Fruit fly (Drosophila melanogaster): ENCODE data around the gene CG12237.

CG12237 gene

dm6 chrX:19613473-19613872 lies 29.2 kb downstream of the CG12237 start (continued):
- no peak for TF ChIP-seq usp (GFP tag; optimal IDR thresholded peaks at IDR 0.05)
- no peak for TF ChIP-seq CG5180 (GFP tag; optimal IDR thresholded peaks at IDR 0.05)
- no peak for TF ChIP-seq CG15011 (GFP tag; optimal IDR thresholded peaks at IDR 0.05)
- TF ChIP-seq CG31388 (GFP tag; optimal IDR thresholded peaks at IDR 0.05): no peak
- peak; percentile 79 for TF ChIP-seq wek (GFP tag; optimal IDR thresholded peaks at IDR 0.05)
- no peak for TF ChIP-seq CG1602 (GFP tag; optimal IDR thresholded peaks at IDR 0.05)
- no peak for TF ChIP-seq ttk (GFP tag; IDR thresholded peaks at IDR 0.05)
- TF ChIP-seq CG1529 (GFP tag; optimal IDR thresholded peaks at IDR 0.05): no peak
- TF ChIP-seq Ssrp (tag; optimal IDR thresholded peaks at IDR 0.05): no peak
- TF ChIP-seq eve (GFP tag; optimal IDR thresholded peaks at IDR 0.05): no peak
- TF ChIP-seq luna (GFP tag; optimal IDR thresholded peaks at IDR 0.05): no peak
- TF ChIP-seq CG18011 (GFP tag; optimal IDR thresholded peaks at IDR 0.05): peak; percentile 52
- TF ChIP-seq CG6813 (GFP tag; optimal IDR thresholded peaks at IDR 0.05): peak; percentile 76
- TF ChIP-seq knrl (GFP tag; IDR thresholded peaks at IDR 0.05; ENCODE audit: partially characterized antibody): no peak
- no peak for TF ChIP-seq Vsx1 (GFP tag; optimal IDR thresholded peaks at IDR 0.05)
- no peak for TF ChIP-seq h (optimal IDR thresholded peaks at IDR 0.05)
- TF ChIP-seq Six4 (GFP tag; optimal IDR thresholded peaks at IDR 0.05): no peak
- TF ChIP-seq Sry-δ (GFP tag; optimal IDR thresholded peaks at IDR 0.05): peak; percentile 46
- TF ChIP-seq CG10209 (GFP tag; optimal IDR thresholded peaks at IDR 0.05): no peak
- no peak for TF ChIP-seq gem (tag; optimal IDR thresholded peaks at IDR 0.05)
- TF ChIP-seq prd (optimal IDR thresholded peaks at IDR 0.05): no peak
- no peak for TF ChIP-seq prd (GFP tag; IDR thresholded peaks at IDR 0.05)
- no peak for TF ChIP-seq CG32767 (GFP tag; IDR thresholded peaks at IDR 0.05)
- TF ChIP-seq ham (GFP tag; IDR thresholded peaks at IDR 0.05): no peak
- TF ChIP-seq E2f2 (GFP tag; IDR thresholded peaks at IDR 0.05): peak; percentile 83
- peak; percentile 78 for TF ChIP-seq CG3281 (GFP tag; optimal IDR thresholded peaks at IDR 0.05)
- TF ChIP-seq CG13296 (GFP tag; optimal IDR thresholded peaks at IDR 0.05): peak; percentile 85
- peak; percentile 97 for TF ChIP-seq pfk (GFP tag; optimal IDR thresholded peaks at IDR 0.05)
- no peak for TF ChIP-seq NFAT (GFP tag; IDR thresholded peaks at IDR 0.05)
- TF ChIP-seq D19A (tag; optimal IDR thresholded peaks at IDR 0.05): no peak
- TF ChIP-seq Hmx (GFP tag; optimal IDR thresholded peaks at IDR 0.05): no peak
- TF ChIP-seq peb (GFP tag; IDR thresholded peaks at IDR 0.05): no peak
- TF ChIP-seq CG12299 (tag; optimal IDR thresholded peaks at IDR 0.05): peak; percentile 43
- peak; percentile 98 for TF ChIP-seq Ets97D (GFP tag; optimal IDR thresholded peaks at IDR 0.05)
- no peak for TF ChIP-seq CG8478 (optimal IDR thresholded peaks at IDR 0.05)
- no peak for TF ChIP-seq CG4617 (GFP tag; optimal IDR thresholded peaks at IDR 0.05; ENCODE audit: borderline replicate concordance)
- peak; percentile 94 for TF ChIP-seq CG2116 (GFP tag; optimal IDR thresholded peaks at IDR 0.05)
- TF ChIP-seq Elba2 (GFP tag; optimal IDR thresholded peaks at IDR 0.05): no peak
- peak; percentile 81 for TF ChIP-seq CrebB (tag; optimal IDR thresholded peaks at IDR 0.05)
- TF ChIP-seq CG9609 (GFP tag; optimal IDR thresholded peaks at IDR 0.05): no peak
- no peak for TF ChIP-seq Bdp1 (GFP tag; optimal IDR thresholded peaks at IDR 0.05)
- TF ChIP-seq CG12942 (GFP tag; optimal IDR thresholded peaks at IDR 0.05): no peak
- TF ChIP-seq CG9437 (GFP tag; optimal IDR thresholded peaks at IDR 0.05): peak; percentile 17
- TF ChIP-seq btn (GFP tag; optimal IDR thresholded peaks at IDR 0.05): peak; percentile 21
- no peak for TF ChIP-seq CG11560 (tag; IDR thresholded peaks at IDR 0.05)
- no peak for TF ChIP-seq NC2α (GFP tag; optimal IDR thresholded peaks at IDR 0.05)
- no peak for TF ChIP-seq CG12744 (GFP tag; optimal IDR thresholded peaks at IDR 0.05)
- 0 out of 2 replicates have a peak, but pooled peaks have one; percentile 9 for TF ChIP-seq ap (GFP tag; IDR thresholded peaks at IDR 0.05)
- peak; percentile 68 for TF ChIP-seq CG10543 (GFP tag; optimal IDR thresholded peaks at IDR 0.05)
- TF ChIP-seq nerfin-1 (tag; optimal IDR thresholded peaks at IDR 0.05): peak; percentile 54
- TF ChIP-seq CG3407 (GFP tag; optimal IDR thresholded peaks at IDR 0.05): peak; percentile 49
- peak; percentile 91 for TF ChIP-seq CG7987 (GFP tag; optimal IDR thresholded peaks at IDR 0.05)
- no peak for TF ChIP-seq Deaf1 (tag; optimal IDR thresholded peaks at IDR 0.05)

Data from whole organism, embryonic.